Worm (Caenorhabditis elegans) whole organism, L4 larva: ENCODE measurements around the gene C25D7.9.

ENCODE experiments used
- D1046.2 ChIP-seq: fragments of 200-800 bp; sonication (Bioruptor generic); IDR thresholded peaks from 2 replicates; pipeline ENCODE4 v1.3.6; 2022; ENCODE audit warnings: missing genetic modification characterization, missing compliant biosample characterization
- F10B5.3 ChIP-seq: sonication (generic microtip); optimal IDR thresholded peaks from 2 replicates; lab custom pipeline; 2016; ENCODE audit warnings: mild to moderate bottlenecking, missing genetic modification characterization, missing compliant biosample characterization
- F26F4.8 ChIP-seq: fragments of 200-800 bp; sonication (Bioruptor generic); conservative IDR thresholded peaks from 2 replicates; pipeline ENCODE4 v1.3.6; 2022; ENCODE audit warnings: missing genetic modification characterization, missing compliant biosample characterization
- F44E2.7 ChIP-seq: fragments of 200-800 bp; sonication (Bioruptor generic); IDR thresholded peaks from 2 replicates; pipeline ENCODE4 v2.1.2; 2022; ENCODE audit warnings: missing genetic modification characterization, missing compliant biosample characterization
- F49E8.2 ChIP-seq: sonication (generic microtip); optimal IDR thresholded peaks from 2 replicates; lab custom pipeline; 2016; ENCODE audit warnings: missing compliant biosample characterization, mild to moderate bottlenecking, missing genetic modification characterization, borderline replicate concordance
- R02D3.7 ChIP-seq: fragments of 150-350 bp; sonication (generic microtip); optimal IDR thresholded peaks from 3 replicates; lab custom pipeline; 2014; ENCODE audit warnings: missing biosample characterization, missing genetic modification characterization
- Y48G9A.11 ChIP-seq: fragments of 200-800 bp; sonication (Bioruptor generic); IDR thresholded peaks from 2 replicates; pipeline ENCODE4 v1.3.6; 2022; ENCODE audit warnings: missing genetic modification reagents, missing genetic modification characterization, missing compliant biosample characterization
- Y5F2A.4 ChIP-seq: fragments of 200-800 bp; sonication (Bioruptor generic); optimal IDR thresholded peaks from 2 replicates; lab custom pipeline; 2018; ENCODE audit warnings: mild to moderate bottlenecking, missing genetic modification characterization, missing compliant biosample characterization
- ZK546.5 ChIP-seq, 2 experiments: sonication (generic microtip); optimal IDR thresholded peaks; 2 replicates each; lab custom pipeline; 2017; ENCODE audit warnings: missing biosample characterization in 2 of 2, missing genetic modification characterization in 2 of 2
- aha-1 ChIP-seq: fragments of 150-350 bp; peaks from one replicate; lab custom pipeline; 2014; ENCODE audit warnings: missing biosample characterization, missing genetic modification characterization
- ceh-28 ChIP-seq: fragments of 150-350 bp; optimal IDR thresholded peaks from 2 replicates; lab custom pipeline; 2014; ENCODE audit warnings: missing biosample characterization, missing genetic modification reagents, missing genetic modification characterization
- ceh-44 ChIP-seq: fragments of 200-800 bp; sonication (Bioruptor generic); IDR thresholded peaks from 2 replicates; pipeline ENCODE4 v1.3.6; 2022; ENCODE audit warnings: missing genetic modification reagents, missing genetic modification characterization, missing compliant biosample characterization
- ces-1 ChIP-seq: fragments of 150-350 bp; sonication (generic microtip); optimal IDR thresholded peaks from 4 replicates; lab custom pipeline; 2014; ENCODE audit warnings: missing biosample characterization, missing genetic modification reagents, missing genetic modification characterization
- dmd-6 ChIP-seq: fragments of 200-800 bp; sonication (Bioruptor generic); IDR thresholded peaks from 2 replicates; pipeline ENCODE4 v1.3.6; 2022; ENCODE audit warnings: missing genetic modification reagents, missing genetic modification characterization, missing compliant biosample characterization
- dmd-8 ChIP-seq: fragments of 200-800 bp; sonication (Bioruptor generic); IDR thresholded peaks from 2 replicates; pipeline ENCODE4 v1.3.6; 2022; ENCODE audit warnings: missing genetic modification characterization, missing compliant biosample characterization
- egl-43 ChIP-seq: fragments of 200-800 bp; sonication (Bioruptor generic); IDR thresholded peaks from 2 replicates; pipeline ENCODE4 v1.3.6; 2022; ENCODE audit warnings: missing genetic modification reagents, missing genetic modification characterization, missing compliant biosample characterization
- gei-8 ChIP-seq: fragments of 200-800 bp; sonication (Bioruptor generic); optimal IDR thresholded peaks from 2 replicates; lab custom pipeline; 2018; ENCODE audit warnings: mild to moderate bottlenecking, missing genetic modification characterization, missing compliant biosample characterization
- hmg-1.1 ChIP-seq: fragments of 200-800 bp; sonication (Bioruptor generic); IDR thresholded peaks from 2 replicates; pipeline ENCODE4 v1.3.6; 2022; ENCODE audit warnings: missing genetic modification reagents, missing genetic modification characterization, missing compliant biosample characterization
- lim-7 ChIP-seq: fragments of 200-800 bp; sonication (Bioruptor generic); IDR thresholded peaks from 2 replicates; pipeline ENCODE4 v1.3.6; 2022; ENCODE audit warnings: missing genetic modification characterization, missing compliant biosample characterization
- lin-1 ChIP-seq: fragments of 200-800 bp; sonication (Bioruptor generic); IDR thresholded peaks from 2 replicates; pipeline ENCODE4 v1.3.6; 2022; ENCODE audit warnings: missing genetic modification reagents, missing genetic modification characterization, missing compliant biosample characterization
- lir-3 ChIP-seq: sonication (generic microtip); optimal IDR thresholded peaks from 2 replicates; lab custom pipeline; 2016; ENCODE audit warnings: mild to moderate bottlenecking, missing genetic modification characterization, missing compliant biosample characterization
- madf-9 ChIP-seq: fragments of 200-800 bp; sonication (Bioruptor generic); conservative IDR thresholded peaks from 2 replicates; pipeline ENCODE4 v1.3.6; 2022; ENCODE audit warnings: missing genetic modification reagents, missing genetic modification characterization, missing compliant biosample characterization
- mep-1 ChIP-seq: fragments of 150-350 bp; sonication (generic microtip); optimal IDR thresholded peaks from 3 replicates; lab custom pipeline; 2014; ENCODE audit warnings: missing biosample characterization, missing genetic modification characterization
- mes-2 ChIP-seq: sonication (generic microtip); optimal IDR thresholded peaks from 2 replicates; lab custom pipeline; 2016; ENCODE audit warnings: missing genotype, mild to moderate bottlenecking, missing genetic modification characterization, missing compliant biosample characterization; ENCODE audit not compliant: poor library complexity, severe bottlenecking
- mxl-2 ChIP-seq: fragments of 200-800 bp; sonication (Bioruptor generic); conservative IDR thresholded peaks from 2 replicates; pipeline ENCODE4 v1.3.6; 2022; ENCODE audit warnings: missing genetic modification reagents, missing genetic modification characterization, missing compliant biosample characterization
- nhr-25 ChIP-seq: sonication (generic microtip); optimal IDR thresholded peaks from 2 replicates; lab custom pipeline; 2017; ENCODE audit warnings: missing genetic modification characterization, mild to moderate bottlenecking, missing compliant biosample characterization, antibody characterized with exemption, moderate library complexity, borderline replicate concordance; ENCODE audit not compliant: insufficient read depth
- nhr-42 ChIP-seq: fragments of 200-800 bp; sonication (Bioruptor generic); IDR thresholded peaks from 2 replicates; pipeline ENCODE4 v1.3.6; 2022; ENCODE audit warnings: missing genetic modification characterization, missing compliant biosample characterization
- set-16 ChIP-seq: fragments of 200-800 bp; sonication (Bioruptor generic); IDR thresholded peaks from 2 replicates; pipeline ENCODE4 v1.3.6; 2022; ENCODE audit warnings: missing genetic modification reagents, missing genetic modification characterization, missing compliant biosample characterization
- snpc-1.2 ChIP-seq: fragments of 200-800 bp; sonication (Bioruptor generic); IDR thresholded peaks from 2 replicates; pipeline ENCODE4 v1.3.6; 2022; ENCODE audit warnings: missing genetic modification reagents, missing genetic modification characterization, missing compliant biosample characterization
- spr-1 ChIP-seq: sonication (generic microtip); optimal IDR thresholded peaks from 2 replicates; lab custom pipeline; 2016; ENCODE audit warnings: mild to moderate bottlenecking, missing genetic modification characterization, missing compliant biosample characterization
- tra-1 ChIP-seq: fragments of 200-800 bp; sonication (Bioruptor generic); IDR thresholded peaks from 2 replicates; pipeline ENCODE4 v1.3.6; 2022; ENCODE audit warnings: missing genetic modification reagents, missing genetic modification characterization, missing compliant biosample characterization
- unc-39 ChIP-seq: sonication (generic microtip); optimal IDR thresholded peaks from 2 replicates; lab custom pipeline; 2017; ENCODE audit warnings: missing biosample characterization, missing genetic modification characterization
- unc-62 ChIP-seq, 3 experiments: fragments of 150-350 bp in 1 of 3; sonication (generic microtip); optimal IDR thresholded peaks in 2 of 3; peaks in 1 of 3; 1 replicate in 1 of 3; 2 replicates in 2 of 3; lab custom pipeline; 2014 to 2017; ENCODE audit warnings: missing biosample characterization in 3 of 3, missing genetic modification characterization in 3 of 3, missing genetic modification reagents in 3 of 3, missing genotype in 1 of 3
- zfp-2 ChIP-seq: sonication (generic microtip); optimal IDR thresholded peaks from 2 replicates; lab custom pipeline; 2016; ENCODE audit warnings: mild to moderate bottlenecking, missing genetic modification characterization, missing compliant biosample characterization
- zfp-3 ChIP-seq: fragments of 200-800 bp; sonication (Bioruptor generic); conservative IDR thresholded peaks from 2 replicates; pipeline ENCODE4 v1.3.6; 2022; ENCODE audit warnings: missing genetic modification reagents, missing genetic modification characterization, missing compliant biosample characterization
- zip-2 ChIP-seq: fragments of 150-350 bp; optimal IDR thresholded peaks from 2 replicates; lab custom pipeline; 2014; ENCODE audit warnings: missing biosample characterization, missing genetic modification characterization

The C25D7.9 gene

ce11 chrV:15099447-15099846 lies 34.5 kb downstream of the C25D7.9 start, which contains the start of gene C01G10.1:
TSS of gene C01G10.1 (plus strand) at chrV:15099747.
- TF ChIP-seq snpc-1.2 (GFP tag; lab: Robert Waterston, UW) (no peak), lir-3 (tag; lab: Kevin White, UChicago) (no peak), lin-1 (no peak), F44E2.7 (GFP tag; lab: Robert Waterston, UW) (no peak), zfp-2 (tag; lab: Kevin White, UChicago) (no peak), ZK546.5 (tag; optimal IDR thresholded peaks at IDR 0.05; lab: Kevin White, UChicago) (no peak), nhr-25 (tag; lab: Kevin White, UChicago) (no peak), set-16 (GFP tag; lab: Robert Waterston, UW) (no peak), mep-1 (tag; lab: Kevin White, UChicago) (no peak), unc-62 (GFP tag; optimal IDR thresholded peaks at IDR 0.05 in 1 of 2; lab: Kevin White, UChicago) (no peak), unc-62 (tag; optimal IDR thresholded peaks at IDR 0.05; lab: Kevin White, UChicago) (no peak), Y48G9A.11 (GFP tag; lab: Robert Waterston, UW) (no peak), Y5F2A.4 (GFP tag; lab: Kevin White, UChicago) (no peak), F49E8.2 (tag; lab: Kevin White, UChicago) (no peak), zfp-3 (GFP tag; lab: Robert Waterston, UW) (no peak), dmd-6 (no peak)

DNA sequence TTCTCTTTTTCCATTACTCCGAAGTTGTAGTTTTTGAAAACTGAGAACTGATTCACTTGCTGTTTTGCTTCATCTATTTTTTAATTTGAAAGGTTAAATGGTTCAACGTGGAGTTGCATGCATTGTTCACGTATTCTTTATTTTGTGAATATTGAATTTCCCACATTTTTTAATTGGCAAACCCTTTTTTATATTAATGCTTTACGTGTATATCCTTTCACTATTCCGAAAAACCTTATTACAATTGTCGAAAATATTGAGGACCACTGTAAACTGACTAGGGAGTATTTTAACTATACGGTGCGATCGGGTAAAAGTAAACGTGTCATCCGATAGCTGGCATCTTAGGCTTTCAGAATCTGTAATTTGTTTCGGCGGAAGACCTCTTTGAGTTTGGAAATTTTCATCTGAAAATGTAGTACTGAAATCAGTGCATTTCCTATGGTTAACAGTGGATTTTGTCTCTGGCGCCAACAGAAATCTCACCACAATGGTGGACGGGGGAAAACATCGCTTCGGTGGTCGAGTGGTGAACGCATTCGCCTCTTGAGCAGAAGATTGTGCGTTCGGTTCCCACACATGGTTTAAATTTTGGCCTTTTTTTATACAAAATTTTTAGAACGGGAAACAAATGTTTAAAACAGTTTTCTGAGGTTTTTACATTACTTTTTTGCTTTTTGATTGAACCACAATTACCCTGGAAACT lies 41.1 kb downstream of the C25D7.9 start, which contains the start of gene C01G10.14:
Gene C01G10.14 (minus strand): TSS at position 51 of the 706 bp plus-strand sequence.
- TF ChIP-seq egl-43 (GFP tag; lab: Robert Waterston, UW) = 0 out of 2 replicates have a peak, but pooled peaks have one; percentile 14
- 0 out of 2 replicates have a peak, but pooled peaks have one; percentile 58 for TF ChIP-seq dmd-8 (GFP tag; lab: Robert Waterston, UW)
- TF ChIP-seq ceh-44 (GFP tag; lab: Robert Waterston, UW) = 0 out of 2 replicates have a peak, but pooled peaks have one; percentile 37
- TF ChIP-seq hmg-1.1 (GFP tag; lab: Robert Waterston, UW) = peak; percentile 21; the same call in 1 of the 2 replicates
- peak; percentile 67 for TF ChIP-seq lim-7 (GFP tag; lab: Robert Waterston, UW)

DNA sequence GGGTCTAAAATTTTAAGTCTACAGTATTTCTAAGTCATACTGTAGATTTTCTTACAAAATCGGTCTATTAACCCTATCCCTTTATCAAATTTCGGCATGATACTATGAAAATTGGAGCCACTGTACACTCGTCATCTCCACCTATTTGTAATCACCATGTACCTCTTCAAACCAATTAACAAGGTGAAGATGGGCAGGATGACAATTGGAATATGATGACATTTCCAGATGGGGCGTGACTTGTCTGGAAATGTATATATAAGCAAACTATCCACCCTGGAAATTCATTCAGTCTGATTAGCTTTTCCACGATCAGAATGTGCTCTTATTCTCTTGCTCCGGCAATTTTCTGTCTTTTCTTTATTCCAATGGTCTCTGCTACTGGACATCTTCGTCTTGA lies 44.3 kb downstream of the C25D7.9 start, which contains the start of gene Y75B12A.2:
Gene Y75B12A.2 (plus strand): TSS at position 301 of the 400 bp plus-strand sequence.
- TF ChIP-seq F26F4.8 (GFP tag; lab: Robert Waterston, UW) = no peak
- TF ChIP-seq zip-2 = no peak
- no peak for TF ChIP-seq tra-1 (GFP tag; lab: Robert Waterston, UW)
- no peak for TF ChIP-seq ceh-28 (tag; lab: Kevin White, UChicago)
- TF ChIP-seq mxl-2 = no peak
- no peak for TF ChIP-seq gei-8 (GFP tag; lab: Kevin White, UChicago)
- TF ChIP-seq D1046.2 = no peak
- no peak for TF ChIP-seq ceh-44 (GFP tag; lab: Robert Waterston, UW)
- TF ChIP-seq nhr-42 (GFP tag; lab: Robert Waterston, UW) = no peak
- TF ChIP-seq F10B5.3 = no peak
- TF ChIP-seq ces-1 (GFP tag; lab: Kevin White, UChicago) = no peak
- TF ChIP-seq F49E8.2 (tag; lab: Kevin White, UChicago) = no peak

- TF ChIP-seq tra-1 (GFP tag; lab: Robert Waterston, UW) (no peak), ceh-44 (GFP tag; lab: Robert Waterston, UW) (no peak), aha-1 (tag; lab: Kevin White, UChicago) (no peak), F49E8.2 (tag; lab: Kevin White, UChicago) (no peak), unc-39 (no peak), zfp-3 (GFP tag; lab: Robert Waterston, UW) (no peak), mes-2 (no peak), R02D3.7 (no peak), spr-1 (no peak), madf-9 (GFP tag; lab: Robert Waterston, UW) (no peak)
These were observed 46.7 kb downstream of the C25D7.9 start, which contains the start of gene T01G5.7 for ce11 chrV:15111660-15112059. TSS of gene T01G5.7 (plus strand) at chrV:15111960.
